Fruit fly (Drosophila melanogaster): ENCODE measurements around the gene PolI.

DNA sequence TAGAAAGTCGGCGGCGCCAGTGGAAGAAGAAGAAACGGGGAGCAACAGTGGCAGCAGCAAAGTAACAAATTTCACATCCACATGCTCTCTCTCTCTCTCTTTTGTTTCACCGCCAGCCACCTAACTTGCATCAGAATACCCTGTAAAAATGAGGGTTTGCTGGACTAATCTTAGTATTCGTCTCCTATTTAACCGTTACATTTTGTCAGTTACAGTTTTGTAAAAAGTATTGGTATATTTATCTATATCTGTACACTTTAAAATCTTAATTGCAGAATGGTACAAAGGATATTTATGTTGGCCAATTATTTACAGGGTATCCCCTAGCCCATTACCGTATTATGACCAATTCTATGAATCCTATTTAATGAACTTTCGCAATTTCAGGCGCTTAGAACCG is 557 bp downstream of the PolI start:
- no peak for TF ChIP-seq psq (optimal IDR thresholded peaks at IDR 0.05)
- no peak for TF ChIP-seq h (optimal IDR thresholded peaks at IDR 0.05)

Data from Kc167 (cell line).